Worm (Caenorhabditis elegans) whole organism, midembryonic: Measurements from ENCODE around the gene tmem-24.

ENCODE experiments used
- T22C8.4 ChIP-seq: fragments of 200-800 bp; sonication (Bioruptor generic); IDR thresholded peaks from 2 replicates; pipeline ENCODE4 v1.3.6; 2022; ENCODE audit warnings: missing genetic modification characterization, missing compliant biosample characterization
- tab-1 ChIP-seq: fragments of 200-800 bp; sonication (Bioruptor generic); IDR thresholded peaks from 2 replicates; pipeline ENCODE4 v1.3.6; 2022; ENCODE audit warnings: missing genetic modification characterization, missing compliant biosample characterization

ce11 chrX:3631550-3631949 is 13.1 kb downstream of the tmem-24 start:
- TF ChIP-seq tab-1 (peak; percentile 77), T22C8.4 (GFP tag; lab: Robert Waterston, UW) (no peak)
